Fruit fly (Drosophila melanogaster): ENCODE data around the gene CG42613.
A peak's percentile ranks its signal among the peaks of the same experiment; 100 is the strongest.

The CG42613 gene

dm6 chr3R:19023862-19024261 is 94.9 kb downstream of the CG42613 start, which contains the start of the genes CG6005 and CG14286 (continued):
- TF ChIP-seq Nf-YC (tag; optimal IDR thresholded peaks at IDR 0.05): peak; percentile 34
- TF ChIP-seq CG15696 (tag; optimal IDR thresholded peaks at IDR 0.05): no peak
- TF ChIP-seq lab (GFP tag; optimal IDR thresholded peaks at IDR 0.05): no peak
- TF ChIP-seq CG11696 (GFP tag; IDR thresholded peaks at IDR 0.05): no peak
- peak; percentile 69 for TF ChIP-seq CG12769 (tag; optimal IDR thresholded peaks at IDR 0.05)
- no peak for TF ChIP-seq Lpt (GFP tag; optimal IDR thresholded peaks at IDR 0.05)
- TF ChIP-seq ato (GFP tag; IDR thresholded peaks at IDR 0.05; ENCODE audit: partially characterized antibody): peak; percentile 84
- no peak for TF ChIP-seq CG6654 (GFP tag; optimal IDR thresholded peaks at IDR 0.05)
- no peak for TF ChIP-seq BtbVII (GFP tag; optimal IDR thresholded peaks at IDR 0.05)
- TF ChIP-seq CG2116 (GFP tag; optimal IDR thresholded peaks at IDR 0.05): peak; percentile 53
- TF ChIP-seq CG10321 (GFP tag; IDR thresholded peaks at IDR 0.05): no peak
- peak; percentile 59 for TF ChIP-seq Dp (GFP tag; optimal IDR thresholded peaks at IDR 0.05)
- no peak for TF ChIP-seq CkIIα-i1 (GFP tag; IDR thresholded peaks at IDR 0.05)
- TF ChIP-seq bbx (GFP tag; IDR thresholded peaks at IDR 0.05; ENCODE audit: partially characterized antibody): peak; percentile 80
- TF ChIP-seq Mad (GFP tag; optimal IDR thresholded peaks at IDR 0.05): peak; percentile 69
- TF ChIP-seq lmd (GFP tag; IDR thresholded peaks at IDR 0.05): peak; percentile 58; the same call in 1 of the 2 replicates
- no peak for TF ChIP-seq CG15011 (GFP tag; optimal IDR thresholded peaks at IDR 0.05)
- no peak for TF ChIP-seq CG10431 (GFP tag; optimal IDR thresholded peaks at IDR 0.05)
- TF ChIP-seq pita (GFP tag; optimal IDR thresholded peaks at IDR 0.05): no peak
- TF ChIP-seq ap (GFP tag; IDR thresholded peaks at IDR 0.05): 0 out of 2 replicates have a peak, but pooled peaks have one; percentile 6
- TF ChIP-seq slp2 (GFP tag; optimal IDR thresholded peaks at IDR 0.05): peak; percentile 19
- no peak for TF ChIP-seq Usf (GFP tag; optimal IDR thresholded peaks at IDR 0.05)
- TF ChIP-seq Sry-β (GFP tag; optimal IDR thresholded peaks at IDR 0.05): no peak
- TF ChIP-seq CG18011 (GFP tag; optimal IDR thresholded peaks at IDR 0.05): peak; percentile 40
- peak; percentile 78 for TF ChIP-seq MESR4 (GFP tag; optimal IDR thresholded peaks at IDR 0.05)
- TF ChIP-seq disco-r (GFP tag; optimal IDR thresholded peaks at IDR 0.05): peak; percentile 31

dm6 chr3R:19024761-19025160 is 95.8 kb downstream of the CG42613 start, which contains the start of gene CG14285:
TSS of gene CG14285 (plus strand) at chr3R:19025099.
- TF ChIP-seq Fer2 (tag; optimal IDR thresholded peaks at IDR 0.05) (no peak), row (GFP tag; IDR thresholded peaks at IDR 0.05) (peak; percentile 49; the same call in 2 of the 3 replicates), CG8388 (GFP tag; optimal IDR thresholded peaks at IDR 0.05) (peak; percentile 92)

- TF ChIP-seq p53 (GFP tag; optimal IDR thresholded peaks at IDR 0.05) (no peak), CG10431 (GFP tag; optimal IDR thresholded peaks at IDR 0.05) (no peak), CG9727 (GFP tag; optimal IDR thresholded peaks at IDR 0.05) (no peak), CG18619 (GFP tag; optimal IDR thresholded peaks at IDR 0.05) (no peak), CG15696 (tag; optimal IDR thresholded peaks at IDR 0.05) (no peak), CG1647 (GFP tag; optimal IDR thresholded peaks at IDR 0.05) (no peak), CG2712 (tag; optimal IDR thresholded peaks at IDR 0.05) (peak; percentile 4), CG11695 (GFP tag; IDR thresholded peaks at IDR 0.05) (no peak), Ssrp (tag; optimal IDR thresholded peaks at IDR 0.05) (no peak), ara (GFP tag; IDR thresholded peaks at IDR 0.05) (no peak), peb (GFP tag; IDR thresholded peaks at IDR 0.05) (no peak), Atf6 (GFP tag; IDR thresholded peaks at IDR 0.05) (no peak), MBD-R2 (GFP tag; IDR thresholded peaks at IDR 0.05) (peak; percentile 85), org-1 (GFP tag; optimal IDR thresholded peaks at IDR 0.05) (no peak), exex (tag; optimal IDR thresholded peaks at IDR 0.05) (no peak), CG10147 (GFP tag; optimal IDR thresholded peaks at IDR 0.05) (no peak), insv (GFP tag; optimal IDR thresholded peaks at IDR 0.05) (no peak), ftz-f1 (GFP tag; optimal IDR thresholded peaks at IDR 0.05) (no peak), lov (optimal IDR thresholded peaks at IDR 0.05) (no peak), lov (GFP tag; IDR thresholded peaks at IDR 0.05) (no peak), Ravus (GFP tag; IDR thresholded peaks at IDR 0.05) (no peak), Sox102F (GFP tag; optimal IDR thresholded peaks at IDR 0.05) (no peak), CG10979 (tag; optimal IDR thresholded peaks at IDR 0.05) (no peak)
Observed at dm6 chr3R:19027165-19027564, 98.2 kb downstream of the CG42613 start, which contains the start of gene NP15.6. TSS of gene NP15.6 (plus strand) at chr3R:19027368.
